Worm (Caenorhabditis elegans) whole organism, mixed stage, embryonic: ENCODE measurements around the gene T01B6.1.

ENCODE experiments used
- hlh-1 ChIP-seq: fragments of 150-350 bp; optimal IDR thresholded peaks from 2 replicates; lab custom pipeline; 2014; ENCODE audit warnings: missing biosample characterization, missing genetic modification reagents, missing genetic modification characterization
- nhr-12 ChIP-seq: fragments of 150-350 bp; optimal IDR thresholded peaks from 2 replicates; lab custom pipeline; 2014; ENCODE audit warnings: missing biosample characterization, missing genetic modification characterization
- nhr-28 ChIP-seq: fragments of 150-350 bp; optimal IDR thresholded peaks from 2 replicates; lab custom pipeline; 2014; ENCODE audit warnings: missing biosample characterization, missing genetic modification characterization
- unc-39 ChIP-seq: fragments of 150-350 bp; optimal IDR thresholded peaks from 2 replicates; lab custom pipeline; 2014; ENCODE audit warnings: missing biosample characterization, missing genetic modification characterization

DNA sequence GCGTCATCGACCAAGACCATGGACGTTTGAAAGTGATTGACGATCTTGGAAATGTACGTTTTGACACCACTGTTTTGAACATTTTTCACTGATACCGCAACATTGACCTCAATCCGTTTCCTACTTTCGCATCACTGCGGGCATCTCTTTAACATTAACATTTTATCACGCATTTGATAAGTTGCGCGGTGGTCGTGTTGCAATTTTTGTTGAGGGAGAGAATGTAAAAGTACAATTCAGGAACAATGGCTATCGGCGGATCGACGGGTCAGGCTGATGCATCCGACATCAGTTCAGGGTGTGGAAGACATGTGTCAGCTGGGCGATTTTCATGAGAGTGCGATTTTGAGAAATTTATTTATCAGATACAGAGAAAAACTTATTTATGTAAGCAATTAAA lies 32.2 kb upstream of the T01B6.1 start:
- TF ChIP-seq hlh-1 (tag; lab: Kevin White, UChicago) (no peak), unc-39 (tag; lab: Kevin White, UChicago) (no peak), nhr-12 (tag; lab: Kevin White, UChicago) (no peak), nhr-28 (tag; lab: Kevin White, UChicago) (no peak)
